Fruit fly (Drosophila melanogaster): Measurements from ENCODE around the gene CG16781.
A peak's percentile ranks its signal among the peaks of the same experiment; 100 is the strongest.

CG16781 gene

DNA sequence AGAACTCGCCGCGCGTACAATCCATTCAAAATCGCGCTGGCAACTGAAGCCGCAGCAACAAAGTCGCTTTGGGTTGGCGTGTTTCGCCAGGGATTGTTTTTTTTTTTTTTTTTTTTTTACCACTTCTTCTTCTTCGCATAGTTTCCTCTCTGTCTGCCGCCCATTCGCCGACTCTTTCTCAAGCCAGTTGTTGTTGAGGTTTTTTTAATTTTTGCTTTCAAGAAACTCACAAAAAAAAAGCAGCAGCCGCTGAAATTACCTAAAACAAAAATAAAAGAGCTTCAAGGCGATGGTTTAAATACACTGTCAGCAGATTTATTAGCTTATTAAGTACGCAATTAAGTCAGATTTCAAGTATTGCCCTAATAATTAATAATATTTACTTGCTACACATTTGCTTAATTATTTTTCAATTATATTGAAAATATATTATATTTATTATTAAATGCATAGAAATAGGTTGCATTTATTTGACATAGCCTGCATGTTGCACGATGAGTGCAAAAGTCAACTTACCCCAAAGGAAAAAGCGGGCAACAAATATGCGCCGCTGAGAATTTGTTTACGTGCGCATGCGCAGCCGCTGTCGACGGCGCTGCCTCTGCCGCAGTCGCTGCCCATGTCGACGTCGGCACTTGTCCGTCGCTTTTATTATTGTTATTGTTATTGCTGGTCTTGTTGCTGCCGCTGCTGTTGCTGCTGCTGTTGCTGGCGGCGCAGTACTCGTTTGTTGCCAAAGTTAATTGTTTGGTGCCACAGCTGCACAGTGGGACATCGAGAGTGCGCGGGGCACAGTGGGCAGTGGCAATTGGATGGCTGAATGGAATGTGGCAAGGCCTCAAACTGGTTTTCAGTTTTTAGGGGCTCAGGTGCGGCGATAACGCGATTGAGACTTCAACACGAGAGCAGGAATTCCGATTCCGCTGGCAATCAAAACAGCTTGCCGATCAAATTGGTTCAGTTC, 10.9 kb upstream of the CG16781 start, which contains the start of gene CG12206 (continued):
- no peak for TF ChIP-seq HLHmδ (GFP tag; optimal IDR thresholded peaks at IDR 0.05)
- no peak for TF ChIP-seq bowl (GFP tag; IDR thresholded peaks at IDR 0.05)
- TF ChIP-seq scrt (GFP tag; optimal IDR thresholded peaks at IDR 0.05) = peak; percentile 61
- TF ChIP-seq Xbp1 (GFP tag; optimal IDR thresholded peaks at IDR 0.05) = peak; percentile 32
- TF ChIP-seq CG2116 (GFP tag; optimal IDR thresholded peaks at IDR 0.05) = no peak
- TF ChIP-seq tna (GFP tag; IDR thresholded peaks at IDR 0.05; ENCODE audit: partially characterized antibody) = no peak
- no peak for TF ChIP-seq Mad (GFP tag; optimal IDR thresholded peaks at IDR 0.05)
- no peak for TF ChIP-seq gce (GFP tag; IDR thresholded peaks at IDR 0.05)
- TF ChIP-seq CG34376 (GFP tag; optimal IDR thresholded peaks at IDR 0.05) = no peak
- no peak for TF ChIP-seq HmgD (GFP tag; optimal IDR thresholded peaks at IDR 0.05)
- 0 out of 2 replicates have a peak, but pooled peaks have one; percentile 44 for TF ChIP-seq NFAT (GFP tag; IDR thresholded peaks at IDR 0.05)
- TF ChIP-seq CG17361 (GFP tag; IDR thresholded peaks at IDR 0.05) = peak; percentile 79
- TF ChIP-seq CG13624 (GFP tag; optimal IDR thresholded peaks at IDR 0.05) = no peak
- TF ChIP-seq B-H1 (GFP tag; IDR thresholded peaks at IDR 0.05) = peak; percentile 52; the same call in 2 of the 3 replicates
- TF ChIP-seq CG42726 (GFP tag; IDR thresholded peaks at IDR 0.05; ENCODE audit: partially characterized antibody) = no peak
- TF ChIP-seq dpn (GFP tag; optimal IDR thresholded peaks at IDR 0.05) = peak in 1 of 2 experiments; percentile 31
- peak; percentile 79 for TF ChIP-seq CG7839 (tag; optimal IDR thresholded peaks at IDR 0.05)
- peak; percentile 78 for TF ChIP-seq gem (tag; optimal IDR thresholded peaks at IDR 0.05)
- no peak for TF ChIP-seq CG13287 (GFP tag; IDR thresholded peaks at IDR 0.05; ENCODE audit: partially characterized antibody)
- TF ChIP-seq jigr1 (GFP tag; IDR thresholded peaks at IDR 0.05) = no peak
- no peak; the same call in 1 of the 2 replicates for TF ChIP-seq Taf1 (GFP tag; IDR thresholded peaks at IDR 0.05)
- TF ChIP-seq Doc2 (GFP tag; IDR thresholded peaks at IDR 0.05) = no peak
- TF ChIP-seq kah (GFP tag; optimal IDR thresholded peaks at IDR 0.05) = no peak
- TF ChIP-seq CG4360 (GFP tag; IDR thresholded peaks at IDR 0.05) = peak; percentile 34; the same call in 1 of the 2 replicates
- 0 out of 3 replicates have a peak, but pooled peaks have one; percentile 15 for TF ChIP-seq CG14050 (GFP tag; IDR thresholded peaks at IDR 0.05)
- no peak for TF ChIP-seq CG18476 (GFP tag; optimal IDR thresholded peaks at IDR 0.05)
- no peak for TF ChIP-seq pan (optimal IDR thresholded peaks at IDR 0.05)
- no peak for TF ChIP-seq pan (GFP tag; optimal IDR thresholded peaks at IDR 0.05 in 1 of 2, IDR thresholded peaks at IDR 0.05 in 1 of 2)
- no peak for TF ChIP-seq NK7.1 (GFP tag; optimal IDR thresholded peaks at IDR 0.05)
- TF ChIP-seq CG7786 (GFP tag; optimal IDR thresholded peaks at IDR 0.05) = no peak
- TF ChIP-seq CG7928 (GFP tag; optimal IDR thresholded peaks at IDR 0.05) = no peak
- peak; percentile 41 for TF ChIP-seq CG14710 (tag; optimal IDR thresholded peaks at IDR 0.05)
- no peak for TF ChIP-seq CkIIα-i1 (GFP tag; IDR thresholded peaks at IDR 0.05)
- no peak for TF ChIP-seq Hr78 (GFP tag; optimal IDR thresholded peaks at IDR 0.05)
- TF ChIP-seq Neu2 (GFP tag; optimal IDR thresholded peaks at IDR 0.05; ENCODE audit: borderline replicate concordance) = no peak
- TF ChIP-seq NfI (GFP tag; optimal IDR thresholded peaks at IDR 0.05) = peak; percentile 52
- TF ChIP-seq en (GFP tag; optimal IDR thresholded peaks at IDR 0.05) = no peak
- no peak for TF ChIP-seq CG5953 (GFP tag; IDR thresholded peaks at IDR 0.05)
- no peak for TF ChIP-seq H2.0 (GFP tag; IDR thresholded peaks at IDR 0.05)
- TF ChIP-seq CG10654 (GFP tag; optimal IDR thresholded peaks at IDR 0.05) = no peak
- TF ChIP-seq hb (GFP tag; IDR thresholded peaks at IDR 0.05; ENCODE audit: partially characterized antibody) = no peak
- TF ChIP-seq CG12071 (GFP tag; optimal IDR thresholded peaks at IDR 0.05) = no peak
- TF ChIP-seq tx (GFP tag; optimal IDR thresholded peaks at IDR 0.05) = no peak
- TF ChIP-seq CG31365 (tag; optimal IDR thresholded peaks at IDR 0.05) = no peak
- TF ChIP-seq pho (GFP tag; optimal IDR thresholded peaks at IDR 0.05) = no peak
- TF ChIP-seq CG14965 (GFP tag; optimal IDR thresholded peaks at IDR 0.05; ENCODE audit: borderline replicate concordance) = no peak
- TF ChIP-seq CG14860 (GFP tag; IDR thresholded peaks at IDR 0.05; ENCODE audit: partially characterized antibody) = no peak
- TF ChIP-seq CG17612 (GFP tag; IDR thresholded peaks at IDR 0.05) = no peak
